Worm (Caenorhabditis elegans) whole organism, L3 larva: Measurements from ENCODE around the gene Y75B8A.24.

ENCODE experiments used
- ZK546.5 ChIP-seq: sonication (generic microtip); optimal IDR thresholded peaks from 2 replicates; lab custom pipeline; 2017; ENCODE audit warnings: missing biosample characterization, missing genetic modification characterization
- ama-1 ChIP-seq: fragments of 150-350 bp; optimal IDR thresholded peaks from 2 replicates; lab custom pipeline; 2018
- ceh-82 ChIP-seq: fragments of 150-350 bp; optimal IDR thresholded peaks from 2 replicates; lab custom pipeline; 2014; ENCODE audit warnings: missing biosample characterization, missing genetic modification characterization
- fos-1 ChIP-seq: fragments of 150-350 bp; optimal IDR thresholded peaks from 2 replicates; lab custom pipeline; 2014; ENCODE audit warnings: missing biosample characterization, missing genetic modification characterization
- mdl-1 ChIP-seq: fragments of 150-350 bp; optimal IDR thresholded peaks from 2 replicates; lab custom pipeline; 2014; ENCODE audit warnings: missing biosample characterization, missing genetic modification characterization
- nhr-12 ChIP-seq: fragments of 150-350 bp; optimal IDR thresholded peaks from 2 replicates; lab custom pipeline; 2014; ENCODE audit warnings: missing biosample characterization, missing genetic modification characterization
- nhr-237 ChIP-seq: fragments of 150-350 bp; optimal IDR thresholded peaks from 2 replicates; lab custom pipeline; 2014; ENCODE audit warnings: missing biosample characterization, missing genetic modification characterization
- nhr-28 ChIP-seq: fragments of 150-350 bp; optimal IDR thresholded peaks from 2 replicates; lab custom pipeline; 2014; ENCODE audit warnings: missing biosample characterization, missing genetic modification characterization
- nhr-76 ChIP-seq: fragments of 150-350 bp; sonication (generic microtip); optimal IDR thresholded peaks from 5 replicates; lab custom pipeline; 2014; ENCODE audit warnings: missing biosample characterization, missing genetic modification characterization
- unc-39 ChIP-seq: sonication (generic microtip); optimal IDR thresholded peaks from 4 replicates; lab custom pipeline; 2017; ENCODE audit warnings: missing biosample characterization, missing genetic modification characterization
- unc-62 ChIP-seq: fragments of 150-350 bp; sonication (generic microtip); optimal IDR thresholded peaks from 4 replicates; lab custom pipeline; 2014; ENCODE audit warnings: missing biosample characterization, missing genetic modification reagents, missing genetic modification characterization
- ztf-11 ChIP-seq: fragments of 150-350 bp; optimal IDR thresholded peaks from 2 replicates; lab custom pipeline; 2014; ENCODE audit warnings: missing biosample characterization, missing genetic modification characterization

- TF ChIP-seq nhr-76 (tag; lab: Kevin White, UChicago): no peak
- TF ChIP-seq ceh-82 (tag; lab: Kevin White, UChicago): no peak
- no peak for TF ChIP-seq unc-62
- TF ChIP-seq ama-1 (lab: Kevin White, UChicago): no peak
- TF ChIP-seq unc-39: no peak
- no peak for TF ChIP-seq ztf-11
- no peak for TF ChIP-seq fos-1 (tag; lab: Kevin White, UChicago)
- no peak for TF ChIP-seq ZK546.5 (tag; lab: Kevin White, UChicago)
- TF ChIP-seq nhr-12 (tag; lab: Kevin White, UChicago): no peak
- TF ChIP-seq mdl-1 (tag; lab: Kevin White, UChicago): no peak
- TF ChIP-seq nhr-28 (tag; lab: Kevin White, UChicago): no peak
- TF ChIP-seq nhr-237 (tag; lab: Kevin White, UChicago): no peak
Observed at ce11 chrIII:12218633-12219097, 54.9 kb downstream of the Y75B8A.24 start, which contains the start of the genes gex-4 and gphr-1.
